Worm (Caenorhabditis elegans) whole organism, early embryonic: ENCODE results near the gene kvs-4.

Experiments
- F13C5.2 ChIP-seq: sonication (generic microtip); optimal IDR thresholded peaks from 2 replicates; lab custom pipeline; 2017; ENCODE audit warnings: mild to moderate bottlenecking, missing genetic modification characterization, inconsistent platforms, missing compliant biosample characterization
- ama-1 ChIP-seq: fragments of 150-350 bp; optimal IDR thresholded peaks from 2 replicates; lab custom pipeline; 2014
- ceh-13 ChIP-seq: fragments of 200-800 bp; sonication (Bioruptor generic); optimal IDR thresholded peaks from 2 replicates; lab custom pipeline; 2018; ENCODE audit warnings: mild to moderate bottlenecking, missing genetic modification characterization, missing compliant biosample characterization
- ets-7 ChIP-seq: sonication (generic microtip); optimal IDR thresholded peaks from 2 replicates; lab custom pipeline; 2016; ENCODE audit warnings: missing genotype, missing genetic modification characterization, missing compliant biosample characterization
- flt-1 ChIP-seq: fragments of 200-800 bp; sonication (Bioruptor generic); IDR thresholded peaks from 2 replicates; pipeline ENCODE4 v1.3.6; 2022; ENCODE audit warnings: missing genetic modification characterization, missing compliant biosample characterization
- hmbx-1 ChIP-seq: sonication (generic microtip); optimal IDR thresholded peaks from 2 replicates; lab custom pipeline; 2016; ENCODE audit warnings: mild to moderate bottlenecking, missing genetic modification characterization, missing compliant biosample characterization
- hmg-4 ChIP-seq: fragments of 200-800 bp; sonication (Bioruptor generic); optimal IDR thresholded peaks from 2 replicates; lab custom pipeline; 2018; ENCODE audit warnings: mild to moderate bottlenecking, missing genetic modification characterization, missing compliant biosample characterization
- pes-1 ChIP-seq: fragments of 200-800 bp; sonication (Bioruptor generic); IDR thresholded peaks from 2 replicates; pipeline ENCODE4 v1.3.6; 2022; ENCODE audit warnings: missing genetic modification reagents, missing genetic modification characterization, missing compliant biosample characterization
- scrt-1 ChIP-seq: fragments of 200-800 bp; sonication (Bioruptor generic); IDR thresholded peaks from 2 replicates; pipeline ENCODE4 v1.3.6; 2022; ENCODE audit warnings: missing genetic modification characterization, missing compliant biosample characterization
- sea-1 ChIP-seq: fragments of 200-800 bp; sonication (Bioruptor generic); conservative IDR thresholded peaks from 2 replicates; pipeline ENCODE4 v1.3.6; 2022; ENCODE audit warnings: missing genetic modification characterization, missing compliant biosample characterization
- tbx-11 ChIP-seq: fragments of 200-800 bp; sonication (Bioruptor generic); IDR thresholded peaks from 2 replicates; pipeline ENCODE4 v1.3.6; 2022; ENCODE audit warnings: missing genetic modification characterization, missing compliant biosample characterization
- tbx-37 ChIP-seq: fragments of 200-800 bp; sonication (Bioruptor generic); conservative IDR thresholded peaks from 2 replicates; pipeline ENCODE4 v1.3.6; 2022; ENCODE audit warnings: missing genetic modification reagents, missing genetic modification characterization, missing compliant biosample characterization
- tra-4 ChIP-seq: sonication (generic microtip); optimal IDR thresholded peaks from 2 replicates; lab custom pipeline; 2017; ENCODE audit warnings: missing genetic modification characterization, missing compliant biosample characterization

- no peak for TF ChIP-seq ceh-13 (GFP tag; lab: Kevin White, UChicago)
- peak; percentile 25 for TF ChIP-seq tra-4 (tag; lab: Kevin White, UChicago)
- TF ChIP-seq ama-1 (lab: Kevin White, UChicago) = no peak
- peak; percentile 83 for TF ChIP-seq F13C5.2
- TF ChIP-seq sea-1 (GFP tag; lab: Robert Waterston, UW) = no peak
- TF ChIP-seq flt-1 (GFP tag; lab: Robert Waterston, UW) = no peak
- TF ChIP-seq hmg-4 (GFP tag; lab: Kevin White, UChicago) = no peak
- no peak for TF ChIP-seq tbx-11 (GFP tag; lab: Robert Waterston, UW)
- TF ChIP-seq ets-7 (tag; lab: Kevin White, UChicago) = no peak
- TF ChIP-seq pes-1 (GFP tag; lab: Robert Waterston, UW) = no peak
- TF ChIP-seq scrt-1 = no peak
- TF ChIP-seq tbx-37 (GFP tag; lab: Robert Waterston, UW) = no peak
- TF ChIP-seq hmbx-1 (tag; lab: Kevin White, UChicago) = no peak
These were observed 4.7 kb upstream of the kvs-4 start, which contains the start of the genes fipr-17 and Y48A6B.3 for ce11 chrIII:11007552-11008272.
